Fruit fly (Drosophila melanogaster) Kc167 (cell line): ENCODE results near the gene CG12253.

ENCODE experiments used
- insv ChIP-seq: fragments of >200 bp; optimal IDR thresholded peaks from 3 replicates; lab custom pipeline; 2018; ENCODE audit warnings: missing external identifiers
- ttk ChIP-seq: sonication (Bioruptor generic); optimal IDR thresholded peaks from 2 replicates; lab custom pipeline; 2017; ENCODE audit warnings: missing external identifiers

DNA sequence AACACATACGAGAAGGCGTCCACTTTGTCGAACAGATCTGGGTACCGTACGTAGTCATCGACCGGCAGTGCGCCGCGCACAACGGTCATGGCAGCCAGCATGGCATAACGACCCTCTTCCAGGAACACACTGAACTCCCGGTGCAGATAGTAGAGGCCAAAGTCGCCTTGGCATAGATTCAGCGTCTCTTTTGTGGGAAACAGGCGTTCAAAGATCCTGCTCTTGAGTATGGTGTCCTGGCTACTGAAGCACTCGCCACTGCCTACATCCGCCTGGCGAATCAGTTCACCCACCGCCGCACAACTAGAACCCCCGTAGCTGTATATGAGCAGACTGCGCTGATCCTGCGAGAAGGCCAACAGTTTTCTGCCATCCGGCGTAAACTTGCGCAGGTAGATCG is 13.0 kb upstream of the CG12253 start:
- no peak for TF ChIP-seq insv (lab: Kevin White, UChicago)
- TF ChIP-seq ttk (lab: Kevin White, UChicago): no peak
